Fruit fly (Drosophila melanogaster) whole organism, wandering third instar larva: Measurements from ENCODE around the gene Tmx3.

ENCODE experiments used
- CG32264 ChIP-seq: fragments of 200-800 bp; sonication (Bioruptor generic); optimal IDR thresholded peaks from 2 replicates; lab custom pipeline; 2016; ENCODE audit warnings: missing biosample characterization, missing genetic modification characterization
- CG9705 ChIP-seq: fragments of 200-800 bp; sonication (Bioruptor generic); optimal IDR thresholded peaks from 2 replicates; lab custom pipeline; 2018; ENCODE audit warnings: missing biosample characterization, mild to moderate bottlenecking, missing genetic modification characterization
- CrebA ChIP-seq: fragments of 200-800 bp; sonication (Bioruptor generic); optimal IDR thresholded peaks from 2 replicates; lab custom pipeline; 2016; ENCODE audit warnings: missing biosample characterization, mild to moderate bottlenecking, missing genetic modification characterization, borderline replicate concordance
- Dfd ChIP-seq: fragments of >200 bp; optimal IDR thresholded peaks from 2 replicates; lab custom pipeline; 2017; ENCODE audit warnings: missing biosample characterization, missing genetic modification characterization
- Dif ChIP-seq: fragments of 200-275, 200-300 bp; sonication (Bioruptor generic); optimal IDR thresholded peaks from 2 replicates; lab custom pipeline; 2018; ENCODE audit warnings: missing biosample characterization, missing genetic modification characterization; ENCODE audit not compliant: partially characterized antibody
- GATAd ChIP-seq: sonication (Bioruptor generic); optimal IDR thresholded peaks from 2 replicates; lab custom pipeline; 2016; ENCODE audit warnings: missing biosample characterization, missing genetic modification characterization
- HLH106 ChIP-seq: fragments of 200-800 bp; optimal IDR thresholded peaks from 3 replicates; lab custom pipeline; 2019; ENCODE audit warnings: missing biosample characterization, mild to moderate bottlenecking, missing genetic modification characterization, moderate library complexity
- Hnf4 ChIP-seq: fragments of 200-800 bp; sonication (Bioruptor generic); optimal IDR thresholded peaks from 2 replicates; lab custom pipeline; 2016; ENCODE audit warnings: missing biosample characterization, mild to moderate bottlenecking, missing genetic modification characterization
- Hr78 ChIP-seq: fragments of >200 bp; optimal IDR thresholded peaks from 2 replicates; lab custom pipeline; 2017; ENCODE audit warnings: missing biosample characterization, missing genetic modification characterization
- Hr83 ChIP-seq: fragments of 200-300 bp; sonication (Bioruptor generic); optimal IDR thresholded peaks from 2 replicates; lab custom pipeline; 2016; ENCODE audit warnings: missing biosample characterization, mild to moderate bottlenecking, missing genetic modification characterization, moderate library complexity; ENCODE audit not compliant: poor library complexity, severe bottlenecking
- Jra ChIP-seq: sonication (Bioruptor generic); optimal IDR thresholded peaks from 2 replicates; lab custom pipeline; 2016; ENCODE audit warnings: missing biosample characterization, missing genetic modification characterization
- Mio ChIP-seq: sonication (Bioruptor generic); optimal IDR thresholded peaks from 2 replicates; lab custom pipeline; 2016; ENCODE audit warnings: missing biosample characterization, missing genetic modification characterization
- Myc ChIP-seq: fragments of >200 bp; optimal IDR thresholded peaks from 2 replicates; lab custom pipeline; 2017
- N ChIP-seq: fragments of >200 bp; optimal IDR thresholded peaks from 2 replicates; lab custom pipeline; 2018; ENCODE audit warnings: missing biosample characterization, missing external identifiers, missing genetic modification characterization
- OdsH ChIP-seq: fragments of 200-800 bp; sonication (Bioruptor generic); optimal IDR thresholded peaks from 2 replicates; lab custom pipeline; 2016; ENCODE audit warnings: missing biosample characterization, mild to moderate bottlenecking, missing genetic modification characterization
- Rel ChIP-seq, 2 experiments: fragments of 200-800 bp; sonication (Bioruptor generic) in 1 of 2; optimal IDR thresholded peaks; 2 replicates in 1 of 2; 3 replicates in 1 of 2; lab custom pipeline; 2016 to 2019; ENCODE audit warnings: mild to moderate bottlenecking in 2 of 2, missing biosample characterization in 2 of 2, missing genetic modification characterization in 2 of 2, moderate library complexity in 1 of 2
- Sp1 ChIP-seq: fragments of 200-800 bp; sonication (Bioruptor generic); optimal IDR thresholded peaks from 3 replicates; lab custom pipeline; 2019; ENCODE audit warnings: missing biosample characterization, mild to moderate bottlenecking, missing genetic modification characterization, moderate library complexity
- Vsx2 ChIP-seq: fragments of 200-300, 225-300 bp; sonication (Bioruptor generic); optimal IDR thresholded peaks from 2 replicates; lab custom pipeline; 2018; ENCODE audit warnings: missing biosample characterization, missing genetic modification characterization; ENCODE audit not compliant: partially characterized antibody
- br ChIP-seq: fragments of 200-800 bp; sonication (Bioruptor generic); optimal IDR thresholded peaks from 2 replicates; lab custom pipeline; 2016; ENCODE audit warnings: missing biosample characterization, missing genetic modification characterization
- brk ChIP-seq: fragments of 200-800 bp; sonication (Bioruptor generic); optimal IDR thresholded peaks from 2 replicates; lab custom pipeline; 2016; ENCODE audit warnings: missing biosample characterization, mild to moderate bottlenecking, missing genetic modification characterization
- dl ChIP-seq, 2 experiments: fragments of 175-275, 200-275 bp in 1 of 2; fragments of 200-275 bp in 1 of 2; sonication (Bioruptor generic); optimal IDR thresholded peaks; lab custom pipeline; 2018; ENCODE audit warnings: mild to moderate bottlenecking in 2 of 2, missing biosample characterization in 2 of 2, missing genetic modification characterization in 2 of 2, moderate library complexity in 2 of 2; ENCODE audit not compliant: partially characterized antibody in 2 of 2, insufficient read depth in 1 of 2
- dmrt93B ChIP-seq: fragments of 200-800 bp; sonication (Bioruptor generic); optimal IDR thresholded peaks from 2 replicates; lab custom pipeline; 2018; ENCODE audit warnings: missing biosample characterization, mild to moderate bottlenecking, missing genetic modification characterization
- dsf ChIP-seq: sonication (Bioruptor generic); optimal IDR thresholded peaks from 2 replicates; lab custom pipeline; 2016; ENCODE audit warnings: missing biosample characterization, missing genetic modification characterization, borderline replicate concordance
- ey ChIP-seq: fragments of 200-800 bp; sonication (Bioruptor generic); optimal IDR thresholded peaks from 2 replicates; lab custom pipeline; 2016; ENCODE audit warnings: missing biosample characterization, missing genetic modification characterization
- foxo ChIP-seq, 2 experiments: fragments of 200-800 bp; sonication (Bioruptor generic); optimal IDR thresholded peaks; 2 replicates in 1 of 2; 3 replicates in 1 of 2; lab custom pipeline; 2016 to 2017; ENCODE audit warnings: missing biosample characterization in 2 of 2, missing genetic modification characterization in 2 of 2
- fru ChIP-seq: fragments of 200-800 bp; sonication (Bioruptor generic); optimal IDR thresholded peaks from 3 replicates; lab custom pipeline; 2016; ENCODE audit warnings: missing biosample characterization, mild to moderate bottlenecking, missing genetic modification characterization
- h ChIP-seq: fragments of 200-800 bp; sonication (Bioruptor generic); optimal IDR thresholded peaks from 3 replicates; lab custom pipeline; 2016; ENCODE audit warnings: missing biosample characterization, mild to moderate bottlenecking, missing genetic modification characterization
- jim ChIP-seq: fragments of 175-275, 200-325 bp; sonication (Bioruptor generic); optimal IDR thresholded peaks from 2 replicates; lab custom pipeline; 2016; ENCODE audit warnings: missing biosample characterization, mild to moderate bottlenecking, missing genetic modification characterization
- lola ChIP-seq: fragments of >200 bp; optimal IDR thresholded peaks from 2 replicates; lab custom pipeline; 2017; ENCODE audit warnings: missing biosample characterization, missing genetic modification characterization
- pan ChIP-seq: fragments of >200 bp; optimal IDR thresholded peaks from 2 replicates; lab custom pipeline; 2017
- psq ChIP-seq: fragments of 200-800 bp; sonication (Bioruptor generic); optimal IDR thresholded peaks from 3 replicates; lab custom pipeline; 2017; ENCODE audit warnings: missing biosample characterization, mild to moderate bottlenecking, missing genetic modification characterization, moderate library complexity
- rgr ChIP-seq: fragments of 200-800 bp; sonication (Bioruptor generic); optimal IDR thresholded peaks from 3 replicates; lab custom pipeline; 2016; ENCODE audit warnings: missing biosample characterization, mild to moderate bottlenecking, missing genetic modification characterization
- sage ChIP-seq: fragments of 200-800 bp; sonication (Bioruptor generic); optimal IDR thresholded peaks from 2 replicates; lab custom pipeline; 2016; ENCODE audit warnings: missing biosample characterization, mild to moderate bottlenecking, missing genetic modification characterization
- sv ChIP-seq: fragments of 200-800 bp; sonication (Bioruptor generic); optimal IDR thresholded peaks from 3 replicates; lab custom pipeline; 2016; ENCODE audit warnings: missing biosample characterization, missing genetic modification characterization
- tai ChIP-seq: sonication (Bioruptor generic); optimal IDR thresholded peaks from 2 replicates; lab custom pipeline; 2016; ENCODE audit warnings: missing biosample characterization, missing genetic modification characterization
- usp ChIP-seq: fragments of >200 bp; optimal IDR thresholded peaks from 2 replicates; lab custom pipeline; 2017; ENCODE audit warnings: missing biosample characterization, missing genetic modification characterization
- woc ChIP-seq: sonication (Bioruptor generic); optimal IDR thresholded peaks from 2 replicates; lab custom pipeline; 2016; ENCODE audit warnings: missing biosample characterization, mild to moderate bottlenecking, missing genetic modification characterization

The Tmx3 gene

dm6 chr3L:16203236-16203635 is 25.7 kb upstream of the Tmx3 start (continued):
- peak; percentile 75 to 89 for TF ChIP-seq foxo (GFP tag; optimal IDR thresholded peaks at IDR 0.05; lab: Kevin White, UChicago)
- no peak for TF ChIP-seq jim (GFP tag; lab: Kevin White, UChicago)
- TF ChIP-seq Dfd: no peak
- no peak for TF ChIP-seq Myc (lab: Kevin White, UChicago)
- no peak for TF ChIP-seq usp (GFP tag; lab: Kevin White, UChicago)
- peak; percentile 71 for TF ChIP-seq dmrt93B
- TF ChIP-seq Sp1: peak; percentile 77
- TF ChIP-seq CrebA (GFP tag; lab: Kevin White, UChicago): peak; percentile 59

DNA sequence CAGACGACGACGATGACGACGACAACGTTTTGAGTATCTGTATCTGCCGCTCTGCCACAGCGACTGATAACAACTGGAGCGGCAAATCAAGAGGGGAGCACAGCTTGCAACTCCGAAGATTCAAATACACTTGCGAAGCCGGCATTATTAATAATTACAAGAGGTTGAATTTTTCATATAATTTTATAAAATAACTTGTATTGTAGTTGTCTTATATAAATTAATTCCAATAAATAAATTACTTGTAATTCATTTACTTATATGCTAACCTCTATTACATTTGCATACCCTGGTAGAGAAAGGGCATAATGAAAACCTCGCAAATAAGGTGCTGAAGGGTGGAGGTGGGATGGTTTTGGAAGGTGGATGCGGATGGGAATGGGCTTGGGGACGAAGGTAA is 24.8 kb upstream of the Tmx3 start:
- TF ChIP-seq Dif (GFP tag; lab: Kevin White, UChicago): no peak
- TF ChIP-seq Jra (GFP tag; lab: Kevin White, UChicago): no peak
- TF ChIP-seq usp (GFP tag; lab: Kevin White, UChicago): no peak
- peak; percentile 58 for TF ChIP-seq h (GFP tag; lab: Kevin White, UChicago)
- no peak for TF ChIP-seq dsf
- TF ChIP-seq psq: peak; percentile 64
- TF ChIP-seq fru (GFP tag; lab: Kevin White, UChicago): peak; percentile 59
- TF ChIP-seq Hr78 (GFP tag; lab: Kevin White, UChicago): no peak
- no peak for TF ChIP-seq Dfd
- TF ChIP-seq sv (GFP tag; lab: Kevin White, UChicago): no peak
- TF ChIP-seq dl (GFP tag; optimal IDR thresholded peaks at IDR 0.05; lab: Kevin White, UChicago; ENCODE audit: insufficient read depth in 1 of 2, partially characterized antibody in 2 of 2): no peak
- TF ChIP-seq CG9705: no peak
- TF ChIP-seq OdsH: peak; percentile 67
- TF ChIP-seq br (GFP tag; lab: Kevin White, UChicago): no peak
- TF ChIP-seq jim (GFP tag; lab: Kevin White, UChicago): no peak
- peak; percentile 58 for TF ChIP-seq rgr
- no peak for TF ChIP-seq Hnf4 (GFP tag; lab: Kevin White, UChicago)
- peak; percentile 38 for TF ChIP-seq ey
- TF ChIP-seq CrebA (GFP tag; lab: Kevin White, UChicago): no peak
- TF ChIP-seq N: no peak
- no peak for TF ChIP-seq Myc (lab: Kevin White, UChicago)
- TF ChIP-seq HLH106: peak; percentile 73
- peak; percentile 71 for TF ChIP-seq Sp1
- peak; percentile 18 for TF ChIP-seq sage (GFP tag; lab: Kevin White, UChicago)
- no peak for TF ChIP-seq GATAd
- no peak for TF ChIP-seq pan (lab: Kevin White, UChicago)
- TF ChIP-seq Hr83 (GFP tag; lab: Kevin White, UChicago): no peak
- no peak for TF ChIP-seq Mio
- peak; percentile 11 for TF ChIP-seq dmrt93B
- TF ChIP-seq brk (GFP tag; lab: Kevin White, UChicago): peak; percentile 53
- peak in 1 of 2 experiments; percentile 63 for TF ChIP-seq foxo (GFP tag; optimal IDR thresholded peaks at IDR 0.05; lab: Kevin White, UChicago)
- TF ChIP-seq woc (GFP tag; lab: Kevin White, UChicago): peak; percentile 17
- TF ChIP-seq Rel (GFP tag; optimal IDR thresholded peaks at IDR 0.05; lab: Kevin White, UChicago): no peak
- TF ChIP-seq Rel (tag; optimal IDR thresholded peaks at IDR 0.05; lab: Kevin White, UChicago): no peak

DNA sequence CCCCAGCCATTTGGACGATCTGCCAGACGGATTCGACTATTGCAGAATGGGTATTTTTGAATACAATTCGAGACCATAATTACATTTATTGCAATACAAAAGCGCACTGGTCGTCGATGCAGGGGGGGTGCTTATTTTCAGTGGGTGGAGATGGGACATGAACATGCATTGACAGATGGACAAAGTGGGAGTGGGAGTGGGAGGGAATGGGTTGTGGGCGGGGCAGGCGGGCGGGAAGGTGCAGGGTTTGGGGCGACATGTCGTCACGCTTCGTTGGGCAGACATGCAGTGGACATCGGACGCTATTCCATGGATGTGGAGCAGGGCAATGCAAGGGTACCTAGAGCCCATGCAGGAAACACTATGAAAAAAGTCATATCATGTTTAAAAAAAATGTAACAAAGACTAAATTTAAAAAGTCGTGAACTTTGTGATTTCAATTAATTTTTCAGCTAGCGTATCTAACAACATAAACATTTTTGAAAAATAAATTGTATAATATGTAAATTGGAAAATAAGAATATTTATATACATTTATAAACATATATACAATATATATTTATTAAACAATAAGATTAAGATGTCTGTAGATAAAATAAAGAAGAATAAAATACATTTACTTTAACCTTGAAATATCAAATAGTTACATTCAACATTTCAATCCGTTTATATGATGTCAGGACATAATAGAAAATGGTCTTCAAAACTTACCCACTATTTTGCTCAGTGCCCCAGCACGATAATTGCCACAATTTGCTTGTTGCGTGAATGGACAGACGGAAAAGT is 20.7 kb upstream of the Tmx3 start:
- TF ChIP-seq CG32264 (GFP tag; lab: Kevin White, UChicago) (no peak), brk (GFP tag; lab: Kevin White, UChicago) (no peak), dl (GFP tag; optimal IDR thresholded peaks at IDR 0.05; lab: Kevin White, UChicago; ENCODE audit: insufficient read depth in 1 of 2, partially characterized antibody in 2 of 2) (no peak), ey (no peak), Hr78 (GFP tag; lab: Kevin White, UChicago) (no peak), Vsx2 (GFP tag; lab: Kevin White, UChicago) (no peak), OdsH (no peak), Rel (GFP tag; optimal IDR thresholded peaks at IDR 0.05; lab: Kevin White, UChicago) (no peak), Rel (tag; optimal IDR thresholded peaks at IDR 0.05; lab: Kevin White, UChicago) (no peak), GATAd (no peak), dmrt93B (no peak), usp (GFP tag; lab: Kevin White, UChicago) (no peak), Myc (lab: Kevin White, UChicago) (no peak), lola (no peak), CG9705 (no peak), CrebA (GFP tag; lab: Kevin White, UChicago) (no peak), tai (GFP tag; lab: Kevin White, UChicago) (no peak), jim (GFP tag; lab: Kevin White, UChicago) (no peak), Sp1 (no peak), N (no peak), br (GFP tag; lab: Kevin White, UChicago) (no peak)
